Fruit fly (Drosophila melanogaster) whole organism, embryonic: ENCODE measurements around the gene ND-B16.6.

Experiments
- Adf1 ChIP-seq: fragments of 200-800 bp; sonication (Bioruptor generic); IDR thresholded peaks from 2 replicates; pipeline ENCODE4 v1.3.6; 2022; ENCODE audit warnings: missing biosample characterization, missing genetic modification characterization
- Asciz ChIP-seq: fragments of 200-800 bp; sonication (Bioruptor generic); optimal IDR thresholded peaks from 2 replicates; lab custom pipeline; 2017; ENCODE audit warnings: missing biosample characterization, mild to moderate bottlenecking, missing genetic modification characterization, missing genetic modification reagents
- B-H1 ChIP-seq: fragments of 200-800 bp; sonication (Bioruptor generic); IDR thresholded peaks from 3 replicates; pipeline ENCODE4 v1.3.6; 2022; ENCODE audit warnings: missing biosample characterization, missing genetic modification characterization
- Bgb ChIP-seq: fragments of 200-800 bp; sonication (Bioruptor generic); IDR thresholded peaks from 2 replicates; pipeline ENCODE4 v1.3.6; 2022; ENCODE audit warnings: missing biosample characterization, missing genetic modification characterization; ENCODE audit not compliant: partially characterized antibody
- Bteb2 ChIP-seq: fragments of 200-800 bp; sonication (Bioruptor generic); optimal IDR thresholded peaks from 2 replicates; lab custom pipeline; 2016; ENCODE audit warnings: missing biosample characterization, missing genetic modification characterization
- CG11093 ChIP-seq: fragments of 200-800 bp; sonication (Bioruptor generic); IDR thresholded peaks from 3 replicates; pipeline ENCODE4 v1.3.6; 2022; ENCODE audit warnings: missing biosample characterization, missing genetic modification characterization
- CG11504 ChIP-seq: fragments of 200-800 bp; sonication (Bioruptor generic); optimal IDR thresholded peaks from 3 replicates; lab custom pipeline; 2019; ENCODE audit warnings: missing biosample characterization, mild to moderate bottlenecking, missing genetic modification characterization, moderate library complexity
- CG11723 ChIP-seq: fragments of 200-800 bp; sonication (Bioruptor generic); optimal IDR thresholded peaks from 2 replicates; lab custom pipeline; 2017; ENCODE audit warnings: missing biosample characterization, mild to moderate bottlenecking, missing genetic modification characterization
- CG12769 ChIP-seq: fragments of 200-800 bp; sonication (Bioruptor generic); optimal IDR thresholded peaks from 2 replicates; lab custom pipeline; 2019; ENCODE audit warnings: missing biosample characterization, mild to moderate bottlenecking, missing genetic modification characterization, moderate library complexity
- CG13287 ChIP-seq: fragments of 200-800 bp; sonication (Bioruptor generic); IDR thresholded peaks from 2 replicates; pipeline ENCODE4 v1.3.6; 2022; ENCODE audit warnings: missing biosample characterization, missing genetic modification characterization; ENCODE audit not compliant: partially characterized antibody
- CG14050 ChIP-seq: fragments of 200-800 bp; sonication (Bioruptor generic); IDR thresholded peaks from 3 replicates; pipeline ENCODE4 v1.3.6; 2022; ENCODE audit warnings: missing biosample characterization, missing genetic modification characterization
- CG14710 ChIP-seq: fragments of 200-800 bp; sonication (Bioruptor generic); optimal IDR thresholded peaks from 3 replicates; lab custom pipeline; 2019; ENCODE audit warnings: missing biosample characterization, mild to moderate bottlenecking, missing genetic modification characterization, moderate library complexity
- CG17802 ChIP-seq: fragments of 200-800 bp; sonication (Bioruptor generic); optimal IDR thresholded peaks from 2 replicates; lab custom pipeline; 2018; ENCODE audit warnings: missing biosample characterization, mild to moderate bottlenecking, missing genetic modification characterization, moderate library complexity
- CG42726 ChIP-seq: fragments of 200-800 bp; sonication (Bioruptor generic); IDR thresholded peaks from 2 replicates; pipeline ENCODE4 v1.3.6; 2022; ENCODE audit warnings: missing biosample characterization, missing genetic modification characterization; ENCODE audit not compliant: partially characterized antibody
- CG6791 ChIP-seq: fragments of 200-800 bp; sonication (Bioruptor generic); IDR thresholded peaks from 3 replicates; pipeline ENCODE4 v1.3.6; 2022; ENCODE audit warnings: missing biosample characterization, missing genetic modification characterization; ENCODE audit not compliant: partially characterized antibody
- CG7357 ChIP-seq: fragments of 200-800 bp; sonication (Bioruptor generic); IDR thresholded peaks from 3 replicates; pipeline ENCODE4 v1.3.6; 2022; ENCODE audit warnings: missing biosample characterization, missing genetic modification characterization
- CG7839 ChIP-seq: fragments of 200-800 bp; sonication (Bioruptor generic); optimal IDR thresholded peaks from 3 replicates; lab custom pipeline; 2018; ENCODE audit warnings: missing biosample characterization, mild to moderate bottlenecking, missing genetic modification characterization, moderate library complexity
- CG7928 ChIP-seq: fragments of 200-800 bp; sonication (Bioruptor generic); optimal IDR thresholded peaks from 2 replicates; lab custom pipeline; 2017; ENCODE audit warnings: missing biosample characterization, mild to moderate bottlenecking, missing genetic modification characterization
- CG8290 ChIP-seq, 3 experiments: fragments of 200-800 bp; sonication (Bioruptor generic); optimal IDR thresholded peaks; 2 replicates each; lab custom pipeline; 2016 to 2019; ENCODE audit warnings: missing biosample characterization in 3 of 3, missing genetic modification characterization in 3 of 3, mild to moderate bottlenecking in 2 of 3, moderate library complexity in 1 of 3
- CG9437 ChIP-seq: fragments of 200-800 bp; sonication (Bioruptor generic); optimal IDR thresholded peaks from 2 replicates; lab custom pipeline; 2018; ENCODE audit warnings: missing biosample characterization, mild to moderate bottlenecking, missing genetic modification characterization
- Dip3 ChIP-seq: fragments of 200-800 bp; sonication (Bioruptor generic); optimal IDR thresholded peaks from 3 replicates; lab custom pipeline; 2016; ENCODE audit warnings: missing biosample characterization, missing genetic modification characterization
- Fer1 ChIP-seq: fragments of 200-800 bp; sonication (Bioruptor generic); optimal IDR thresholded peaks from 2 replicates; lab custom pipeline; 2017; ENCODE audit warnings: missing biosample characterization, mild to moderate bottlenecking, missing genetic modification characterization
- Nf-YC ChIP-seq: fragments of 200-800 bp; optimal IDR thresholded peaks from 3 replicates; lab custom pipeline; 2019; ENCODE audit warnings: missing biosample characterization, mild to moderate bottlenecking, missing genetic modification characterization, moderate library complexity
- Opbp ChIP-seq: fragments of 200-800 bp; sonication (Bioruptor generic); IDR thresholded peaks from 3 replicates; pipeline ENCODE4 v1.3.6; 2022; ENCODE audit warnings: missing biosample characterization, missing genetic modification characterization; ENCODE audit not compliant: partially characterized antibody
- PHDP ChIP-seq: fragments of 200-800 bp; sonication (Bioruptor generic); optimal IDR thresholded peaks from 3 replicates; lab custom pipeline; 2018; ENCODE audit warnings: missing biosample characterization, mild to moderate bottlenecking, missing genetic modification characterization, moderate library complexity
- Pdp1 ChIP-seq, 2 experiments: fragments of 200-800 bp; sonication (Bioruptor generic); optimal IDR thresholded peaks; 3 replicates each; lab custom pipeline; 2016; ENCODE audit warnings: missing biosample characterization in 2 of 2, missing genetic modification characterization in 2 of 2, mild to moderate bottlenecking in 1 of 2, moderate library complexity in 1 of 2
- Ravus ChIP-seq: fragments of 200-800 bp; sonication (Bioruptor generic); IDR thresholded peaks from 2 replicates; pipeline ENCODE4 v1.3.6; 2022; ENCODE audit warnings: missing biosample characterization, missing genetic modification characterization
- Scr ChIP-seq: fragments of 200-800 bp; sonication (Bioruptor generic); IDR thresholded peaks from 2 replicates; pipeline ENCODE4 v1.3.6; 2022; ENCODE audit warnings: missing biosample characterization, missing genetic modification characterization; ENCODE audit not compliant: partially characterized antibody
- Spps ChIP-seq: fragments of 200-800 bp; sonication (Bioruptor generic); optimal IDR thresholded peaks from 2 replicates; lab custom pipeline; 2018; ENCODE audit warnings: missing biosample characterization, mild to moderate bottlenecking, missing genetic modification characterization
- caup ChIP-seq: fragments of 200-800 bp; sonication (Bioruptor generic); optimal IDR thresholded peaks from 3 replicates; lab custom pipeline; 2017; ENCODE audit warnings: missing biosample characterization, mild to moderate bottlenecking, missing genetic modification characterization, moderate library complexity; ENCODE audit not compliant: severe bottlenecking
- croc ChIP-seq: fragments of 200-800 bp; sonication (Bioruptor generic); conservative IDR thresholded peaks from 3 replicates; pipeline ENCODE4 v1.3.6; 2022; ENCODE audit warnings: missing biosample characterization, missing genetic modification characterization
- crp ChIP-seq, 2 experiments: fragments of 200-800 bp; sonication (Bioruptor generic); optimal IDR thresholded peaks; 2 replicates in 1 of 2; 3 replicates in 1 of 2; lab custom pipeline; 2017; ENCODE audit warnings: missing biosample characterization in 2 of 2, missing genetic modification characterization in 2 of 2, mild to moderate bottlenecking in 1 of 2, moderate library complexity in 1 of 2
- ewg ChIP-seq: fragments of 200-800 bp; sonication (Bioruptor generic); optimal IDR thresholded peaks from 3 replicates; lab custom pipeline; 2017; ENCODE audit warnings: mild to moderate bottlenecking, missing biosample characterization, missing genetic modification reagents, missing genetic modification characterization
- grau ChIP-seq: fragments of 200-800 bp; optimal IDR thresholded peaks from 3 replicates; lab custom pipeline; 2019; ENCODE audit warnings: missing biosample characterization, mild to moderate bottlenecking, missing genetic modification characterization, moderate library complexity
- grn ChIP-seq: fragments of 200-800 bp; sonication (Bioruptor generic); optimal IDR thresholded peaks from 3 replicates; lab custom pipeline; 2017; ENCODE audit warnings: missing biosample characterization, missing genetic modification characterization
- gsb ChIP-seq: fragments of 200-800 bp; sonication (Bioruptor generic); IDR thresholded peaks from 2 replicates; pipeline ENCODE4 v1.3.6; 2022; ENCODE audit warnings: missing biosample characterization, missing genetic modification characterization
- ken ChIP-seq: fragments of 200-800 bp; sonication (Bioruptor generic); IDR thresholded peaks from 3 replicates; pipeline ENCODE4 v1.3.6; 2022; ENCODE audit warnings: missing biosample characterization, missing genetic modification characterization
- lola ChIP-seq, 3 experiments: fragments of >200 bp in 2 of 3; fragments of 200-800 bp in 1 of 3; sonication (Bioruptor generic) in 1 of 3; optimal IDR thresholded peaks; 2 replicates each; lab custom pipeline; 2017 to 2019; ENCODE audit warnings: missing biosample characterization in 3 of 3, missing genetic modification characterization in 3 of 3, mild to moderate bottlenecking in 1 of 3, moderate library complexity in 1 of 3
- org-1 ChIP-seq: fragments of 200-800 bp; sonication (Bioruptor generic); optimal IDR thresholded peaks from 2 replicates; lab custom pipeline; 2017; ENCODE audit warnings: missing biosample characterization, missing genetic modification characterization
- pros ChIP-seq: fragments of 200-800 bp; sonication (Bioruptor generic); optimal IDR thresholded peaks from 3 replicates; lab custom pipeline; 2019; ENCODE audit warnings: missing biosample characterization, mild to moderate bottlenecking, missing genetic modification characterization, moderate library complexity
- pzg ChIP-seq: fragments of 200-800 bp; sonication (Bioruptor generic); optimal IDR thresholded peaks from 3 replicates; lab custom pipeline; 2018; ENCODE audit warnings: missing biosample characterization, mild to moderate bottlenecking, missing genetic modification characterization, moderate library complexity
- run ChIP-seq: fragments of 200-800 bp; sonication (Bioruptor generic); optimal IDR thresholded peaks from 3 replicates; lab custom pipeline; 2018; ENCODE audit warnings: missing biosample characterization, mild to moderate bottlenecking, missing genetic modification characterization
- trh ChIP-seq: fragments of 200-800 bp; sonication (Bioruptor generic); optimal IDR thresholded peaks from 2 replicates; lab custom pipeline; 2016; ENCODE audit warnings: missing biosample characterization, missing genetic modification characterization
- tup ChIP-seq: fragments of 200-800 bp; sonication (Bioruptor generic); optimal IDR thresholded peaks from 2 replicates; lab custom pipeline; 2016; ENCODE audit warnings: missing biosample characterization, mild to moderate bottlenecking, missing genetic modification characterization, moderate library complexity
- twi ChIP-seq: fragments of 200-800 bp; optimal IDR thresholded peaks from 2 replicates; lab custom pipeline; 2019; ENCODE audit warnings: missing biosample characterization, mild to moderate bottlenecking, missing genetic modification characterization, moderate library complexity
- zfh2 ChIP-seq: fragments of 200-800 bp; sonication (Bioruptor generic); optimal IDR thresholded peaks from 2 replicates; lab custom pipeline; 2016; ENCODE audit warnings: missing biosample characterization, missing genetic modification characterization

ND-B16.6 gene

dm6 chrX:6351917-6352768, 1.9 kb upstream of the ND-B16.6 start (continued):
- TF ChIP-seq org-1 (GFP tag; lab: Kevin White, UChicago) (no peak), zfh2 (no peak), Fer1 (GFP tag; lab: Kevin White, UChicago) (peak; percentile 4), Dip3 (GFP tag; lab: Kevin White, UChicago) (no peak), CG42726 (peak; percentile 25; the same call in 1 of the 2 replicates), grau (tag; lab: Kevin White, UChicago) (peak; percentile 30), Scr (GFP tag; lab: Robert Waterston, UW) (no peak), Bteb2 (GFP tag; lab: Kevin White, UChicago) (no peak), caup (GFP tag; lab: Kevin White, UChicago) (peak; percentile 46), CG14710 (tag; lab: Kevin White, UChicago) (peak; percentile 64), pros (no peak), CG7839 (tag; lab: Kevin White, UChicago) (no peak), croc (GFP tag; lab: Robert Waterston, UW) (no peak), CG14050 (GFP tag; lab: Robert Waterston, UW) (no peak), CG11504 (peak; percentile 19), Asciz (GFP tag; lab: Kevin White, UChicago) (no peak), CG17802 (no peak), crp (GFP tag; optimal IDR thresholded peaks at IDR 0.05; lab: Kevin White, UChicago) (peak in 1 of 2 experiments; percentile 18), Ravus (GFP tag; lab: Robert Waterston, UW) (no peak), Adf1 (GFP tag; lab: Robert Waterston, UW) (peak; percentile 61), grn (GFP tag; lab: Kevin White, UChicago) (no peak), CG7357 (GFP tag; lab: Robert Waterston, UW) (no peak), ewg (GFP tag; lab: Kevin White, UChicago) (peak; percentile 57), CG12769 (tag; lab: Kevin White, UChicago) (peak; percentile 34), Nf-YC (tag; lab: Kevin White, UChicago) (peak; percentile 10), CG9437 (GFP tag; lab: Kevin White, UChicago) (peak; percentile 21), CG11723 (peak; percentile 2), Bgb (GFP tag; lab: Robert Waterston, UW) (peak; percentile 43; the same call in 1 of the 2 replicates), gsb (GFP tag; lab: Robert Waterston, UW) (no peak), tup (GFP tag; lab: Kevin White, UChicago) (no peak), ken (GFP tag; lab: Robert Waterston, UW) (0 out of 3 replicates have a peak, but pooled peaks have one; percentile 39), Pdp1 (GFP tag; optimal IDR thresholded peaks at IDR 0.05; lab: Kevin White, UChicago) (peak in 1 of 2 experiments; percentile 27), PHDP (no peak), Opbp (GFP tag; lab: Robert Waterston, UW) (no peak; the same call in 2 of the 3 replicates), run (tag; lab: Kevin White, UChicago) (no peak), CG6791 (GFP tag; lab: Robert Waterston, UW) (0 out of 3 replicates have a peak, but pooled peaks have one; percentile 39), B-H1 (GFP tag; lab: Robert Waterston, UW) (no peak; the same call in 2 of the 3 replicates), CG7928 (GFP tag; lab: Kevin White, UChicago) (peak; percentile 24), CG11093 (no peak), CG8290 (GFP tag; optimal IDR thresholded peaks at IDR 0.05; lab: Kevin White, UChicago) (no peak), CG8290 (tag; optimal IDR thresholded peaks at IDR 0.05; lab: Kevin White, UChicago) (peak in 1 of 2 experiments; percentile 71), lola (GFP tag; optimal IDR thresholded peaks at IDR 0.05; lab: Kevin White, UChicago) (no peak), Spps (tag; lab: Kevin White, UChicago) (no peak), CG13287 (peak; percentile 27; the same call in 1 of the 2 replicates), twi (tag; lab: Kevin White, UChicago) (peak; percentile 9), pzg (peak; percentile 74), trh (GFP tag; lab: Kevin White, UChicago) (no peak)
